Fruit fly (Drosophila melanogaster) whole organism, adult: ENCODE data around the gene CG9586.

Source experiments
- CG11617 ChIP-seq: fragments of 200-800 bp; sonication (Bioruptor generic); optimal IDR thresholded peaks from 2 replicates; lab custom pipeline; 2017; ENCODE audit warnings: mild to moderate bottlenecking, missing biosample characterization, missing genetic modification reagents, missing genetic modification characterization
- CG12768 ChIP-seq: fragments of 200-800 bp; sonication (Bioruptor generic); optimal IDR thresholded peaks from 2 replicates; lab custom pipeline; 2017; ENCODE audit warnings: missing biosample characterization, missing genetic modification characterization, mild to moderate bottlenecking, moderate library complexity, missing genetic modification reagents
- CG14711 ChIP-seq: fragments of 200-800 bp; sonication (Bioruptor generic); optimal IDR thresholded peaks from 2 replicates; lab custom pipeline; 2018; ENCODE audit warnings: missing biosample characterization, mild to moderate bottlenecking, missing genetic modification characterization, moderate library complexity
- CG1620 ChIP-seq: fragments of 200-800 bp; sonication (Bioruptor generic); optimal IDR thresholded peaks from 2 replicates; lab custom pipeline; 2016; ENCODE audit warnings: missing biosample characterization, missing genetic modification characterization
- CG33017 ChIP-seq: fragments of 200-800 bp; sonication (Bioruptor generic); optimal IDR thresholded peaks from 2 replicates; lab custom pipeline; 2018; ENCODE audit warnings: missing biosample characterization, mild to moderate bottlenecking, missing genetic modification characterization, moderate library complexity
- CG5204 ChIP-seq: fragments of 200-800 bp; sonication (Bioruptor generic); optimal IDR thresholded peaks from 2 replicates; lab custom pipeline; 2016; ENCODE audit warnings: missing biosample characterization, missing genetic modification characterization
- CG7045 ChIP-seq: fragments of 200-800 bp; sonication (Bioruptor generic); optimal IDR thresholded peaks from 2 replicates; lab custom pipeline; 2017; ENCODE audit warnings: missing biosample characterization, mild to moderate bottlenecking, missing genetic modification characterization
- CG7101 ChIP-seq: fragments of 200-800 bp; sonication (Bioruptor generic); optimal IDR thresholded peaks from 2 replicates; lab custom pipeline; 2018; ENCODE audit warnings: missing biosample characterization, mild to moderate bottlenecking, missing genetic modification characterization, moderate library complexity
- Clk ChIP-seq: fragments of 200-800 bp; sonication (Bioruptor generic); optimal IDR thresholded peaks from 2 replicates; lab custom pipeline; 2017; ENCODE audit warnings: missing biosample characterization, missing genetic modification characterization
- Crg-1 ChIP-seq: fragments of 200-800 bp; sonication (Bioruptor generic); optimal IDR thresholded peaks from 2 replicates; lab custom pipeline; 2016; ENCODE audit warnings: missing biosample characterization, missing genetic modification characterization
- Hr96 ChIP-seq: fragments of 200-800 bp; sonication (Bioruptor generic); optimal IDR thresholded peaks from 2 replicates; lab custom pipeline; 2016; ENCODE audit warnings: missing biosample characterization, missing genetic modification characterization
- Mnt ChIP-seq: fragments of 200-800 bp; sonication (Bioruptor generic); optimal IDR thresholded peaks from 2 replicates; lab custom pipeline; 2016; ENCODE audit warnings: missing biosample characterization, mild to moderate bottlenecking, missing genetic modification characterization
- bab1 ChIP-seq: fragments of 200-800 bp; sonication (Bioruptor generic); optimal IDR thresholded peaks from 3 replicates; lab custom pipeline; 2019; ENCODE audit warnings: missing biosample characterization, mild to moderate bottlenecking, missing genetic modification characterization, moderate library complexity
- cic ChIP-seq: fragments of 200-800 bp; sonication (Bioruptor generic); optimal IDR thresholded peaks from 2 replicates; lab custom pipeline; 2017; ENCODE audit warnings: missing biosample characterization, mild to moderate bottlenecking, missing genetic modification characterization, moderate library complexity
- cnc ChIP-seq, 2 experiments: fragments of >200 bp; optimal IDR thresholded peaks; 2 replicates each; lab custom pipeline; 2017
- kay ChIP-seq: fragments of 200-800 bp; sonication (Bioruptor generic); peaks from one replicate; lab custom pipeline; 2016; ENCODE audit warnings: missing biosample characterization, missing genetic modification characterization, borderline replicate concordance
- ovo ChIP-seq: fragments of 200-800 bp; sonication (Bioruptor generic); optimal IDR thresholded peaks from 2 replicates; lab custom pipeline; 2016; ENCODE audit warnings: missing biosample characterization, missing genetic modification characterization
- pad ChIP-seq: fragments of 200-800 bp; sonication (Bioruptor generic); optimal IDR thresholded peaks from 3 replicates; lab custom pipeline; 2017; ENCODE audit warnings: missing biosample characterization, missing genetic modification characterization, mild to moderate bottlenecking, moderate library complexity, missing genetic modification reagents
- tj ChIP-seq: fragments of 200-800 bp; sonication (Bioruptor generic); optimal IDR thresholded peaks from 3 replicates; lab custom pipeline; 2017; ENCODE audit warnings: missing biosample characterization, mild to moderate bottlenecking, missing genetic modification characterization, moderate library complexity
- toe ChIP-seq: fragments of 200-800 bp; sonication (Bioruptor generic); optimal IDR thresholded peaks from 2 replicates; lab custom pipeline; 2016; ENCODE audit warnings: missing biosample characterization, missing genetic modification characterization

CG9586 gene

dm6 chr2L:9127072-9127646 is 39.2 kb downstream of the CG9586 start:
- TF ChIP-seq CG5204 (GFP tag; lab: Kevin White, UChicago) (no peak), CG14711 (no peak), CG11617 (GFP tag; lab: Kevin White, UChicago) (no peak), Hr96 (GFP tag; lab: Kevin White, UChicago) (no peak), cic (GFP tag; lab: Kevin White, UChicago) (no peak), Mnt (GFP tag; lab: Kevin White, UChicago) (no peak), Crg-1 (GFP tag; lab: Kevin White, UChicago) (no peak), tj (GFP tag; lab: Kevin White, UChicago) (no peak), CG7045 (GFP tag; lab: Kevin White, UChicago) (no peak), Clk (GFP tag; lab: Kevin White, UChicago) (no peak), kay (GFP tag; lab: Kevin White, UChicago) (no peak), toe (GFP tag; lab: Kevin White, UChicago) (no peak), CG1620 (GFP tag; lab: Kevin White, UChicago) (no peak)

- TF ChIP-seq CG11617 (GFP tag; lab: Kevin White, UChicago) (peak; percentile 81), Mnt (GFP tag; lab: Kevin White, UChicago) (peak; percentile 32), CG5204 (GFP tag; lab: Kevin White, UChicago) (peak; percentile 86), ovo (GFP tag; lab: Kevin White, UChicago) (peak; percentile 46), tj (GFP tag; lab: Kevin White, UChicago) (peak; percentile 46), CG7101 (tag; lab: Kevin White, UChicago) (peak; percentile 74), Crg-1 (GFP tag; lab: Kevin White, UChicago) (peak; percentile 54), Hr96 (GFP tag; lab: Kevin White, UChicago) (peak; percentile 85), CG14711 (peak; percentile 54), kay (GFP tag; lab: Kevin White, UChicago) (peak; percentile 53), CG12768 (GFP tag; lab: Kevin White, UChicago) (peak; percentile 87), cic (GFP tag; lab: Kevin White, UChicago) (no peak), CG7045 (GFP tag; lab: Kevin White, UChicago) (peak; percentile 86), CG33017 (tag; lab: Kevin White, UChicago) (peak; percentile 73), cnc (optimal IDR thresholded peaks at IDR 0.05; lab: Kevin White, UChicago) (no peak), pad (GFP tag; lab: Kevin White, UChicago) (peak; percentile 61), toe (GFP tag; lab: Kevin White, UChicago) (peak; percentile 87), Clk (GFP tag; lab: Kevin White, UChicago) (peak; percentile 67), bab1 (GFP tag; lab: Kevin White, UChicago) (peak; percentile 41), CG1620 (GFP tag; lab: Kevin White, UChicago) (peak; percentile 60)
Observed at dm6 chr2L:9125418-9125928, 40.8 kb downstream of the CG9586 start, which contains the start of gene CG32982. TSS of gene CG32982 (plus strand) at chr2L:9125737.

- TF ChIP-seq CG33017 (tag; lab: Kevin White, UChicago) (no peak), Hr96 (GFP tag; lab: Kevin White, UChicago) (no peak), kay (GFP tag; lab: Kevin White, UChicago) (no peak), bab1 (GFP tag; lab: Kevin White, UChicago) (no peak), Mnt (GFP tag; lab: Kevin White, UChicago) (no peak), tj (GFP tag; lab: Kevin White, UChicago) (no peak), CG5204 (GFP tag; lab: Kevin White, UChicago) (no peak), ovo (GFP tag; lab: Kevin White, UChicago) (no peak), cic (GFP tag; lab: Kevin White, UChicago) (no peak), CG1620 (GFP tag; lab: Kevin White, UChicago) (no peak), Crg-1 (GFP tag; lab: Kevin White, UChicago) (no peak), Clk (GFP tag; lab: Kevin White, UChicago) (no peak), cnc (optimal IDR thresholded peaks at IDR 0.05; lab: Kevin White, UChicago) (no peak), CG11617 (GFP tag; lab: Kevin White, UChicago) (no peak), CG12768 (GFP tag; lab: Kevin White, UChicago) (no peak), CG7101 (tag; lab: Kevin White, UChicago) (no peak), CG14711 (no peak), CG7045 (GFP tag; lab: Kevin White, UChicago) (no peak), pad (GFP tag; lab: Kevin White, UChicago) (no peak), toe (GFP tag; lab: Kevin White, UChicago) (no peak)
Observed at dm6 chr2L:9124448-9124847, 41.9 kb downstream of the CG9586 start.

- TF ChIP-seq CG7101 (tag; lab: Kevin White, UChicago) (no peak), toe (GFP tag; lab: Kevin White, UChicago) (no peak), ovo (GFP tag; lab: Kevin White, UChicago) (no peak), CG7045 (GFP tag; lab: Kevin White, UChicago) (no peak), cic (GFP tag; lab: Kevin White, UChicago) (no peak), CG5204 (GFP tag; lab: Kevin White, UChicago) (no peak), bab1 (GFP tag; lab: Kevin White, UChicago) (no peak), cnc (optimal IDR thresholded peaks at IDR 0.05; lab: Kevin White, UChicago) (no peak), Hr96 (GFP tag; lab: Kevin White, UChicago) (no peak), Crg-1 (GFP tag; lab: Kevin White, UChicago) (no peak), tj (GFP tag; lab: Kevin White, UChicago) (no peak)
Observed at dm6 chr2L:9123707-9124106, 42.6 kb downstream of the CG9586 start.

- TF ChIP-seq CG11617 (GFP tag; lab: Kevin White, UChicago) (no peak), pad (GFP tag; lab: Kevin White, UChicago) (no peak), cnc (optimal IDR thresholded peaks at IDR 0.05; lab: Kevin White, UChicago) (no peak), cic (GFP tag; lab: Kevin White, UChicago) (no peak), CG7045 (GFP tag; lab: Kevin White, UChicago) (no peak), ovo (GFP tag; lab: Kevin White, UChicago) (no peak), Mnt (GFP tag; lab: Kevin White, UChicago) (no peak), toe (GFP tag; lab: Kevin White, UChicago) (no peak), CG7101 (tag; lab: Kevin White, UChicago) (no peak), Hr96 (GFP tag; lab: Kevin White, UChicago) (no peak), CG14711 (no peak), Crg-1 (GFP tag; lab: Kevin White, UChicago) (no peak), kay (GFP tag; lab: Kevin White, UChicago) (no peak)
Observed at dm6 chr2L:9122371-9122770, 43.9 kb downstream of the CG9586 start.
